Fruit fly (Drosophila melanogaster): ENCODE results near the gene CG15021.

CG15021 gene

dm6 chr3L:4436421-4436820, at the start of gene CG15021:
Gene CG15021, plus strand, starts transcription at chr3L:4436721.
- TF ChIP-seq chm (GFP tag; IDR thresholded peaks at IDR 0.05) (no peak), gce (GFP tag; IDR thresholded peaks at IDR 0.05) (no peak), Fer3 (tag; optimal IDR thresholded peaks at IDR 0.05) (no peak), Atf6 (GFP tag; IDR thresholded peaks at IDR 0.05) (no peak), Deaf1 (tag; optimal IDR thresholded peaks at IDR 0.05) (peak; percentile 57), dan (GFP tag; IDR thresholded peaks at IDR 0.05) (no peak), CG15601 (tag; optimal IDR thresholded peaks at IDR 0.05) (no peak), Max (GFP tag; optimal IDR thresholded peaks at IDR 0.05) (no peak), ash1 (GFP tag; optimal IDR thresholded peaks at IDR 0.05) (no peak), CG34224 (GFP tag; IDR thresholded peaks at IDR 0.05; ENCODE audit: partially characterized antibody) (0 out of 3 replicates have a peak, but pooled peaks have one; percentile 22), grn (GFP tag; optimal IDR thresholded peaks at IDR 0.05) (no peak), sd (tag; optimal IDR thresholded peaks at IDR 0.05) (peak; percentile 12)

DNA sequence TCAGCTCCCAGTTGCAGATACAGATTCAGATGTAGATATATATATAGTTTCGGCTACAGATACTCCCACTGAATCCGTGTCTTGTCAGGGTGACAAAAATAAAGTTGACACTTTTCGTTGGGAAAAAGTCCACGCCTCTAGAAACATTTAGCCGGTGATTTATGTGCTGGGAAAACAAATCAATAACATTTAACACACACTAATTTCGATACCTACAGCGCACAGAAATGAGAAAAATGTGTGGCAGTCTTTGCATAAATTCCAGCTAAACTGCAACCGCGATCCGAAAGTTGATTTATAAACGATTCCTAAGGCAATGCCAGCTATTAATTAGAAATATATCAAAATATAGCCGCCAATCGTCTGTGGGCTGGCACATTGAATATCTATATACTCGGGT, 48.3 kb upstream of the CG15021 start:
- TF ChIP-seq CG34224 (GFP tag; IDR thresholded peaks at IDR 0.05; ENCODE audit: partially characterized antibody) (no peak), CG2889 (GFP tag; IDR thresholded peaks at IDR 0.05) (no peak), sens (GFP tag) (peak; percentile 65), ssp (GFP tag; IDR thresholded peaks at IDR 0.05) (no peak), sd (tag; optimal IDR thresholded peaks at IDR 0.05) (peak; percentile 87), CkIIα-i1 (GFP tag; IDR thresholded peaks at IDR 0.05) (no peak), HmgD (GFP tag; optimal IDR thresholded peaks at IDR 0.05) (no peak), NfI (GFP tag; optimal IDR thresholded peaks at IDR 0.05) (no peak), chn (GFP tag; optimal IDR thresholded peaks at IDR 0.05) (no peak), Xrp1 (GFP tag; IDR thresholded peaks at IDR 0.05) (no peak), Atf3 (GFP tag; optimal IDR thresholded peaks at IDR 0.05) (no peak), row (GFP tag; IDR thresholded peaks at IDR 0.05) (0 out of 3 replicates have a peak, but pooled peaks have one; percentile 1), CG4707 (GFP tag; optimal IDR thresholded peaks at IDR 0.05) (no peak), sr (GFP tag; IDR thresholded peaks at IDR 0.05) (peak; percentile 68; the same call in 2 of the 3 replicates), Ets65A (GFP tag) (peak; percentile 63), vfl (GFP tag; optimal IDR thresholded peaks at IDR 0.05) (no peak), inv (GFP tag; IDR thresholded peaks at IDR 0.05; ENCODE audit: partially characterized antibody) (no peak), prd (optimal IDR thresholded peaks at IDR 0.05) (no peak), prd (GFP tag; IDR thresholded peaks at IDR 0.05) (no peak), Mad (GFP tag; optimal IDR thresholded peaks at IDR 0.05) (no peak)

DNA sequence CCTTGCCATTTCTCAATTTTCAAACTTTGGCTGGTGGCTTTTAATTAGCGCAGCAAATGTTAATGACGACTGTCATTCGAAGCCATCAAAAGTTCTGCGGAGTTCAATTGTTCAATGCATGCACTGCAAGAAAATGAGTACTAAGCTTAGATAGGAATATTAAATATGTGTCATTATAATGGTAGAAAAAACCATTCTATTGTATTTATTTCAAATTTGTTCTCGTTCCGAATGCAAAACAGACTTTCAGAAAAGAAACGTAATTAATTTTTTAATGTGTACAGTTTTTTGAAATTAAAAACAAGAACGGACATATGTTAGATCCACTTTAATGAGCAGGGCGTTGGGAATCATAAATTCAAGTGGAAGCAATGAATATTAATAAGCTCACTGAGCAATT, 47.4 kb upstream of the CG15021 start:
- TF ChIP-seq Ptx1 (GFP tag; IDR thresholded peaks at IDR 0.05) (0 out of 2 replicates have a peak, but pooled peaks have one; percentile 29), CG6689 (GFP tag; IDR thresholded peaks at IDR 0.05) (0 out of 2 replicates have a peak, but pooled peaks have one; percentile 15), CG2889 (GFP tag; IDR thresholded peaks at IDR 0.05) (no peak), nmo (GFP tag; optimal IDR thresholded peaks at IDR 0.05) (peak; percentile 5), CG11504 (tag; optimal IDR thresholded peaks at IDR 0.05) (peak; percentile 46), dmrt99B (tag; optimal IDR thresholded peaks at IDR 0.05) (peak; percentile 33), ro (GFP tag; IDR thresholded peaks at IDR 0.05) (no peak), Xrp1 (GFP tag; IDR thresholded peaks at IDR 0.05) (0 out of 2 replicates have a peak, but pooled peaks have one; percentile 13), gfzf (GFP tag; optimal IDR thresholded peaks at IDR 0.05) (no peak), Hr51 (GFP tag; optimal IDR thresholded peaks at IDR 0.05) (peak in 1 of 2 experiments; percentile 38), Trl (optimal IDR thresholded peaks at IDR 0.05) (no peak), Trl (GFP tag; optimal IDR thresholded peaks at IDR 0.05) (no peak), Doc3 (GFP tag; IDR thresholded peaks at IDR 0.05; ENCODE audit: partially characterized antibody) (no peak), ken (GFP tag; IDR thresholded peaks at IDR 0.05) (no peak), CG8359 (GFP tag; optimal IDR thresholded peaks at IDR 0.05; ENCODE audit: borderline replicate concordance) (no peak), CG4282 (GFP tag; optimal IDR thresholded peaks at IDR 0.05) (no peak), CG10979 (tag; optimal IDR thresholded peaks at IDR 0.05) (peak; percentile 1), esg (GFP tag; conservative IDR thresholded peaks at IDR 0.05) (0 out of 2 replicates have a peak, but pooled peaks have one; percentile 11), CG18262 (tag; optimal IDR thresholded peaks at IDR 0.05) (peak; percentile 11), Sox102F (GFP tag; optimal IDR thresholded peaks at IDR 0.05) (peak; percentile 34), Ets65A (GFP tag) (peak; percentile 62), Med (GFP tag) (peak; percentile 10), sr (GFP tag; IDR thresholded peaks at IDR 0.05) (no peak), CG31441 (GFP tag; IDR thresholded peaks at IDR 0.05) (peak; percentile 14; the same call in 1 of the 2 replicates)
